Worm (Caenorhabditis elegans) whole organism, L1 larva: Measurements from ENCODE around the gene slc-17.9.

Source experiments
- F16B12.6 ChIP-seq: fragments of 150-350 bp; optimal IDR thresholded peaks from 2 replicates; lab custom pipeline; 2014; ENCODE audit warnings: missing biosample characterization, missing genetic modification characterization
- alr-1 ChIP-seq: fragments of 200-800 bp; sonication (Bioruptor generic); optimal IDR thresholded peaks from 2 replicates; lab custom pipeline; 2018; ENCODE audit warnings: borderline replicate concordance, mild to moderate bottlenecking, missing genetic modification characterization, missing compliant biosample characterization
- aly-2 ChIP-seq: fragments of 150-350 bp; optimal IDR thresholded peaks from 2 replicates; lab custom pipeline; 2014; ENCODE audit warnings: missing biosample characterization, missing genetic modification characterization
- ceh-63 ChIP-seq: fragments of 200-800 bp; sonication (Bioruptor generic); optimal IDR thresholded peaks from 2 replicates; lab custom pipeline; 2018; ENCODE audit warnings: mild to moderate bottlenecking, missing genetic modification characterization, missing compliant biosample characterization
- ceh-82 ChIP-seq, 3 experiments: fragments of 150-350 bp in 1 of 3; sonication (generic microtip) in 2 of 3; optimal IDR thresholded peaks; 2 replicates each; lab custom pipeline; 2014 to 2017; ENCODE audit warnings: missing biosample characterization in 3 of 3, missing genetic modification characterization in 3 of 3
- ceh-90 ChIP-seq: sonication (generic microtip); optimal IDR thresholded peaks from 2 replicates; lab custom pipeline; 2016; ENCODE audit warnings: missing genetic modification characterization, missing compliant biosample characterization
- ces-1 ChIP-seq: fragments of 150-350 bp; optimal IDR thresholded peaks from 2 replicates; lab custom pipeline; 2014; ENCODE audit warnings: missing biosample characterization, missing genetic modification reagents, missing genetic modification characterization
- dpl-1 ChIP-seq, 3 experiments: fragments of 150-350 bp in 2 of 3; sonication (generic microtip) in 1 of 3; optimal IDR thresholded peaks; 2 replicates each; lab custom pipeline; 2014 to 2017; ENCODE audit warnings: missing biosample characterization in 3 of 3, missing genetic modification characterization in 3 of 3, missing genetic modification reagents in 3 of 3
- dsc-1 ChIP-seq: sonication (generic microtip); optimal IDR thresholded peaks from 2 replicates; lab custom pipeline; 2016; ENCODE audit warnings: mild to moderate bottlenecking, missing genetic modification characterization, missing compliant biosample characterization
- efl-1 ChIP-seq, 4 experiments: fragments of 150-350 bp; optimal IDR thresholded peaks in 3 of 4; peaks in 1 of 4; 1 replicate in 1 of 4; 2 replicates in 3 of 4; lab custom pipeline; 2014; ENCODE audit warnings: missing biosample characterization in 2 of 4, missing genetic modification characterization in 2 of 4, missing genetic modification reagents in 2 of 4
- elt-2 ChIP-seq: sonication (generic microtip); optimal IDR thresholded peaks from 2 replicates; lab custom pipeline; 2016; ENCODE audit warnings: missing genetic modification characterization, mild to moderate bottlenecking, inconsistent platforms, missing compliant biosample characterization, missing genetic modification reagents
- elt-3 ChIP-seq, 6 experiments: fragments of 150-350 bp in 1 of 6; sonication (generic microtip); optimal IDR thresholded peaks; 2 replicates each; lab custom pipeline; 2017 to 2018; ENCODE audit warnings: missing biosample characterization in 6 of 6, missing genetic modification characterization in 6 of 6, inconsistent platforms in 1 of 6
- ets-5 ChIP-seq: fragments of 200-800 bp; sonication (Bioruptor generic); IDR thresholded peaks from 2 replicates; pipeline ENCODE4 v1.3.6; 2022; ENCODE audit warnings: missing genetic modification characterization, missing compliant biosample characterization
- fkh-10 ChIP-seq: sonication (generic microtip); optimal IDR thresholded peaks from 2 replicates; lab custom pipeline; 2017; ENCODE audit warnings: missing biosample characterization, missing genetic modification reagents, missing genetic modification characterization
- fkh-8 ChIP-seq: sonication (generic microtip); optimal IDR thresholded peaks from 2 replicates; lab custom pipeline; 2016; ENCODE audit warnings: mild to moderate bottlenecking, missing genetic modification characterization, missing compliant biosample characterization
- fos-1 ChIP-seq: fragments of 150-350 bp; optimal IDR thresholded peaks from 2 replicates; lab custom pipeline; 2014; ENCODE audit warnings: missing biosample characterization, missing genetic modification characterization
- grh-1 ChIP-seq: fragments of 200-800 bp; sonication (Bioruptor generic); IDR thresholded peaks from 2 replicates; pipeline ENCODE4 v1.3.6; 2022; ENCODE audit warnings: missing genetic modification reagents, missing genetic modification characterization, missing compliant biosample characterization
- lin-14 ChIP-seq: fragments of 200-800 bp; sonication (Bioruptor generic); optimal IDR thresholded peaks from 2 replicates; lab custom pipeline; 2018; ENCODE audit warnings: mild to moderate bottlenecking, missing genetic modification characterization, moderate library complexity, missing compliant biosample characterization
- mab-9 ChIP-seq: fragments of 200-800 bp; sonication (Bioruptor generic); IDR thresholded peaks from 2 replicates; pipeline ENCODE4 v1.3.6; 2022; ENCODE audit warnings: missing genetic modification reagents, missing genetic modification characterization, missing compliant biosample characterization
- mdl-1 ChIP-seq, 2 experiments: fragments of 150-350 bp; optimal IDR thresholded peaks; 2 replicates each; lab custom pipeline; 2014 to 2017; ENCODE audit warnings: missing biosample characterization in 2 of 2, missing genetic modification characterization in 2 of 2, inconsistent platforms in 1 of 2
- mep-1 ChIP-seq: fragments of 150-350 bp; optimal IDR thresholded peaks from 2 replicates; lab custom pipeline; 2014; ENCODE audit warnings: missing biosample characterization, missing genetic modification characterization
- nhr-11 ChIP-seq: fragments of 150-350 bp; optimal IDR thresholded peaks from 2 replicates; lab custom pipeline; 2014; ENCODE audit warnings: missing biosample characterization, missing genetic modification characterization
- nhr-71 ChIP-seq: sonication (generic microtip); optimal IDR thresholded peaks from 2 replicates; lab custom pipeline; 2016; ENCODE audit warnings: mild to moderate bottlenecking, missing genetic modification characterization, moderate library complexity, missing compliant biosample characterization
- nhr-84 ChIP-seq: sonication (generic microtip); optimal IDR thresholded peaks from 2 replicates; lab custom pipeline; 2017; ENCODE audit warnings: missing biosample characterization, missing genetic modification characterization
- nhr-85 ChIP-seq: sonication (generic microtip); peaks from one replicate; lab custom pipeline; 2016; ENCODE audit warnings: missing genetic modification characterization, inconsistent platforms, missing compliant biosample characterization
- rnt-1 ChIP-seq: sonication (generic microtip); optimal IDR thresholded peaks from 2 replicates; lab custom pipeline; 2016; ENCODE audit warnings: mild to moderate bottlenecking, missing genetic modification characterization, moderate library complexity, missing compliant biosample characterization
- snpc-4 ChIP-seq: fragments of 150-350 bp; optimal IDR thresholded peaks from 2 replicates; lab custom pipeline; 2014; ENCODE audit warnings: missing biosample characterization, missing genetic modification characterization
- sox-4 ChIP-seq: sonication (generic microtip); optimal IDR thresholded peaks from 2 replicates; lab custom pipeline; 2016; ENCODE audit warnings: missing genetic modification characterization, missing compliant biosample characterization
- tbx-2 ChIP-seq: sonication (generic microtip); optimal IDR thresholded peaks from 2 replicates; lab custom pipeline; 2016; ENCODE audit warnings: missing genetic modification characterization, missing compliant biosample characterization
- tlp-1 ChIP-seq: fragments of 150-350 bp; optimal IDR thresholded peaks from 2 replicates; lab custom pipeline; 2014; ENCODE audit warnings: missing biosample characterization, missing genetic modification characterization
- unc-30 ChIP-seq: sonication (generic microtip); optimal IDR thresholded peaks from 2 replicates; lab custom pipeline; 2017; ENCODE audit warnings: missing biosample characterization, missing genetic modification characterization
- unc-86 ChIP-seq: sonication (generic microtip); optimal IDR thresholded peaks from 2 replicates; lab custom pipeline; 2016; ENCODE audit warnings: missing genetic modification characterization, missing compliant biosample characterization
- zag-1 ChIP-seq: fragments of 150-350 bp; optimal IDR thresholded peaks from 2 replicates; lab custom pipeline; 2014; ENCODE audit warnings: missing biosample characterization, missing genetic modification characterization
- zip-4 ChIP-seq: fragments of 200-800 bp; sonication (Bioruptor generic); optimal IDR thresholded peaks from 2 replicates; lab custom pipeline; 2018; ENCODE audit warnings: mild to moderate bottlenecking, missing genetic modification characterization, moderate library complexity, missing compliant biosample characterization

slc-17.9 gene

DNA sequence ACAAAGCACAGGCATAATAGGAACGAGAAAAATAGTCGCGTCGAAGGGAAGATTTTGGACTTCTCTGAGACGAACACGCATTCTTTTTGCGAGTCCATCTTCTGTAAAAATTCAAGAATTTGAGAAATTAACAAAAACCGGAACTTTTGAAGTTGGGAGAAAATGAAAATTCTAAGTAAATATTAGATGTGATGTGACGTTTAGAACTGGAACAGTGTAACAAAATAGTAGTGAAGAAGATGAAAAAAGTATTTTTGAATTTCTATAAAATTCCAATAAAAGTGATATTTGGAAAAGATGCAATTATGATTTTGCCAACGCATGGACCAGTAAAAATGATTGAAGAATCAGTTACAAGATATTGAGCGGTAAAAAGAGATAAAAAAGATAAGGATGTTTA is at the start of gene slc-17.9:
slc-17.9 (minus strand) TSS at position 101 of the 400 bp plus-strand sequence.
- TF ChIP-seq mep-1 (tag; lab: Kevin White, UChicago) (no peak), mab-9 (GFP tag; lab: Robert Waterston, UW) (no peak), ets-5 (GFP tag; lab: Robert Waterston, UW) (no peak), nhr-11 (tag; lab: Kevin White, UChicago) (no peak), zag-1 (tag; lab: Kevin White, UChicago) (no peak), alr-1 (no peak)

DNA sequence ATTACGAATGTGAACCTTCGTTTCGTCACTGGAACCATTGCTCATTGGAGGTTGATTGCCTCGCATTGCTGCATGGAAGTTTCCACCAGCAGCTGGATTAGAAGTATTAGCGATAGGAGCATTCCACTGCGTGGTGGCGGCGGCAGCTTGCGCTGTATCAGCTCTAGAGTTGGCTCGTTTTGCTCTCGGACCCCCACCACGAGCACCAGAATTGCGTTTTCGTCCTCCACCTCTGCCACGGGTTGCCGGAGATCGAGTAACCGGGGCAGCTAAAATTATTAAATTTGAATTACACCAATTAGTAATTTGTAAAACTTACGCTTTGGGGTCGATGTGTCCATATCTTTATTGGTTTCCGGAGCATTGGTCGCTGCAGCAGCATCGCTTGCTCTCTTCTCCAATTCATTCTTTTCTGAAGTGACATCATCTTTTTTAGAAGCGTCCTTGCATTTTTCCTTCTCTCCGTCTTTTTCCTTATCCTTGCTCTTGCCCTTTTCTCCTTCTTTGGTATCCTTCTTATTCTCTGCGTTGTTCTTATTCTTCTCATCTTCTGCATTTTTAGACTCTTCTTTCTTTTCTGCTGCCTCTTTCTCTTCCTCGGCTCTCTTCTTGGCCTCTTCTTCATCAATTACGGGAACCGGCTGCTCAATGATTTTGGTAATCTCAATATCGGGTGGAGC is 49.5 kb upstream of the slc-17.9 start:
- TF ChIP-seq F16B12.6 (no peak), lin-14 (GFP tag; lab: Kevin White, UChicago) (peak; percentile 74), fos-1 (tag; lab: Kevin White, UChicago) (no peak), dpl-1 (GFP tag; optimal IDR thresholded peaks at IDR 0.05; lab: Kevin White, UChicago) (no peak), elt-2 (tag; lab: Kevin White, UChicago) (no peak), ceh-82 (tag; optimal IDR thresholded peaks at IDR 0.05; lab: Kevin White, UChicago) (peak in 1 of 3 experiments; percentile 28), ceh-63 (GFP tag; lab: Kevin White, UChicago) (no peak), unc-86 (tag; lab: Kevin White, UChicago) (peak; percentile 0), fkh-10 (GFP tag; lab: Kevin White, UChicago) (peak; percentile 36), fkh-8 (no peak)

- peak; percentile 65 for TF ChIP-seq lin-14 (GFP tag; lab: Kevin White, UChicago)
- TF ChIP-seq snpc-4 (tag; lab: Kevin White, UChicago) = no peak
- no peak for TF ChIP-seq mdl-1 (tag; optimal IDR thresholded peaks at IDR 0.05; lab: Kevin White, UChicago)
- TF ChIP-seq nhr-85 (tag; lab: Kevin White, UChicago) = no peak
- TF ChIP-seq elt-2 (tag; lab: Kevin White, UChicago) = no peak
- TF ChIP-seq grh-1 (GFP tag; lab: Robert Waterston, UW) = no peak
- TF ChIP-seq unc-30 (tag; lab: Kevin White, UChicago) = no peak
- TF ChIP-seq rnt-1 (tag; lab: Kevin White, UChicago) = no peak
- TF ChIP-seq ceh-63 (GFP tag; lab: Kevin White, UChicago) = no peak
- peak; percentile 96 for TF ChIP-seq fkh-10 (GFP tag; lab: Kevin White, UChicago)
- TF ChIP-seq nhr-84 (tag; lab: Kevin White, UChicago) = no peak
- TF ChIP-seq tlp-1 (tag; lab: Kevin White, UChicago) = no peak
- no peak for TF ChIP-seq ceh-90 (tag; lab: Kevin White, UChicago)
- TF ChIP-seq dsc-1 = no peak
- no peak for TF ChIP-seq tbx-2 (tag; lab: Kevin White, UChicago)
These were observed 42.8 kb upstream of the slc-17.9 start, which contains the start of gene lgc-47 for ce11 chrX:9807377-9808048. TSS of gene lgc-47 (minus strand) at chrX:9807662.

DNA sequence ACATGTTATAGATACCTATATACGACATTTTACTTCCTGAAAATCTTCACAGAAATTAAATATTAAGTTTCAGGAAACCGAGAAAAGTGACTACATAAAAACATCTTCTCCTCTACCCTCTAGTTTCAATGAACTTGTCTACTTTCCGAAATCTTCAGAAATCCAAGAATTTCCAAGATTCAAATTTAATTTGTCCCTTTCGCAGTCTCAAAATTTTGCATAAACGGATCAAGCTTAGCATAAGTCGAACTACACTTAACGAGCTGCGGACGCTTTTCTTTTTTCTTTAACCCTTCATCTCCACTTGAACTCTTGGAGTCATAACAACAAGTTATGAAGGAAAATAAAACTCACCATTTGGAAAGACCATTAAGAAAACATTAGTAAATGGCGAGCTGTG is 40.7 kb upstream of the slc-17.9 start:
- TF ChIP-seq zip-4 (GFP tag; lab: Kevin White, UChicago) (no peak), fkh-10 (GFP tag; lab: Kevin White, UChicago) (peak; percentile 73), elt-3 (tag; optimal IDR thresholded peaks at IDR 0.05; lab: Kevin White, UChicago) (no peak), nhr-71 (no peak), lin-14 (GFP tag; lab: Kevin White, UChicago) (peak; percentile 17), aly-2 (no peak), ces-1 (GFP tag; lab: Kevin White, UChicago) (peak; percentile 1)

DNA sequence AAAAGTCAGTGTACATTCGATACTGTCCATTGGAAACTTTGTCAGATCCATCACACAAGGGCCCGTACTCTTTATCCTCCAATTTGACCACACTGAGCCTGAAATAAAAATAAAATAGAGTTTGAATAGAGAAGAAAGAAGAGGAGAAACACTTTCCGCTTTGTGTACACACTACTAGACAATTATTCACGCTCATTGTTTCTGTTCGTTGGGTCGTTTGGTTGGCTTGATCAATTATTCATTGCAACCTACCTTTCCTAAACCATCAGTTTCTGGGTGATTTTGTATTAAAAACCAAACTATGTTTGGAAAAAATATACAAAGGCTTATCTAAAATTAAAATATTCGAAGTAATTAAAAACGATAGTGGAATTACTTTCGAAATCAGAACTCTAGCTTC is 40.0 kb upstream of the slc-17.9 start:
- TF ChIP-seq sox-4 (tag; lab: Kevin White, UChicago) (no peak), efl-1 (optimal IDR thresholded peaks at IDR 0.05; lab: Kevin White, UChicago) (no peak), efl-1 (GFP tag; optimal IDR thresholded peaks at IDR 0.05 in 1 of 2; lab: Kevin White, UChicago) (peak in 1 of 2 experiments; percentile 50)
